Fruit fly (Drosophila melanogaster): ENCODE measurements around the gene vanin-like.

- TF ChIP-seq TFAM (GFP tag; optimal IDR thresholded peaks at IDR 0.05) (no peak), bab2 (GFP tag; optimal IDR thresholded peaks at IDR 0.05) (no peak), mld (GFP tag; IDR thresholded peaks at IDR 0.05; ENCODE audit: partially characterized antibody) (no peak), Elba2 (GFP tag; optimal IDR thresholded peaks at IDR 0.05) (no peak)
These were observed 3.8 kb downstream of the vanin-like start, which contains the start of gene CG32751 for dm6 chrX:6198554-6198953.
